Worm (Caenorhabditis elegans): ENCODE data around the gene str-174.

The str-174 gene

ce11 chrIV:4864524-4864923 lies 10.0 kb downstream of the str-174 start:
- no peak for TF ChIP-seq unc-62 (GFP tag; optimal IDR thresholded peaks at IDR 0.05)

- no peak for TF ChIP-seq unc-62 (GFP tag; optimal IDR thresholded peaks at IDR 0.05)
These were observed 13.1 kb downstream of the str-174 start, which contains the start of the genes Y17G9A.4 and str-173 for ce11 chrIV:4861449-4861848. TSS of gene Y17G9A.4 (minus strand) at chrIV:4861549. TSS of gene str-173 (plus strand) at chrIV:4861773.

- TF ChIP-seq unc-62 (GFP tag; optimal IDR thresholded peaks at IDR 0.05): no peak
These were observed 15.9 kb downstream of the str-174 start, which contains the start of gene Y17G9A.3 for ce11 chrIV:4858573-4858972. TSS of gene Y17G9A.3 (minus strand) at chrIV:4858673.

DNA sequence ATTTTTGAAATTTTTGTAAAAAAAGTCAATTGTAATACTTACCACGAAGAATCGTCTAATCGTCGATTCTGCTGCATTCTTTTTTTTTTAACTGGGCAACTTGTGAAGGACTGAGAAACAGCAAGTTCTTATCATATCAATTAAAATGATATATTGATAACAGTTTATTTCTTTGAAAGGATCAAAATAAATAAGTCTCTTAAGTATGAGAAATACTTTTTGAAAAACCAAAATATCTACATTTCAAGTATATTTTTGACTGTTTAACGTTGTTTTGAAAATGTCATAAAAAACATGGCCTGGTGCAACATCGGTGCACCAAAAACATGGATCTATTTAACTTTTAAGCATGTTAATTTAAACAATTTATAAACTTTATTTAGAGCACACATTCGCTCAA lies 18.3 kb downstream of the str-174 start, which contains the start of gene Y17G9A.2:
TSS of gene Y17G9A.2 (minus strand) at position 101 of the 400 bp plus-strand sequence.
- TF ChIP-seq unc-62 (GFP tag; optimal IDR thresholded peaks at IDR 0.05): no peak

DNA sequence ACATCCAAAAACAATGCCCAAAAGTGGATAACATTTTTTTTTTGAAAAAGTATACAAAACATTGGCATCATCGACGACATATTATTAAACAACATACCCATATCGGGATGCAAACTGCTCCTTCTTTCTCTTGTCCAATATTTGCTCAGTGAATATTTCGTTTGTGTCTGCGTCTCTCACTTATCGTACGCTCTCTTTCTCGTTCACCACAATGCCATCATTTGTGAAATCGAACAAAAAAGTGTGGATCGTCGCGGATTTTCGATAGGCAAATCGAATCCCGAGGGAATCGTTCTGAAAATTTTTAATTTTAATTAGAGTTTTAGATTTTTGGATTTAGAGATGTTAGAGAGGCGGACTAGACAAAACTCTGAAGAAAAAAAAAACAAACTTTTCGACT lies 27.7 kb downstream of the str-174 start, which contains the start of gene tat-2:
TSS of gene tat-2 (minus strand) at position 101 of the 400 bp plus-strand sequence.
- no peak for TF ChIP-seq unc-62 (GFP tag; optimal IDR thresholded peaks at IDR 0.05)

DNA sequence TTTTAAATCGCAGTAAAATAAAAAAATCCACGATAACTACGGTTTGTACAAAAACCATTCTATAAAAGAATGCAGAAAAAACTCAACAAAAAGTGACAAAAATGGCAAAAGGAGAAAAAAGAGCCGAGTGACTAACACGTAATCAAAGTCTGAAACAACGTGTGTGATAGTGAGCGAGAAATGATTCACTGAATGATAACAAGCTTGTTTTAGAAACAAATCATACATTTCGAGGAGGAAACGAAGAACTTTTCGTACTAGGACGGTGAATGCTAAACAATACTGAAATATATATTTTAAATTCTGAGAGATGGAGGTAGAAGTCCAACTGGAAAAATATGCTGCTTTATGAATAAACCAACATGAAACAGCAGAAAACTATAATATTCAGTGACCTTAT lies 32.5 kb downstream of the str-174 start:
- TF ChIP-seq unc-62 (GFP tag; optimal IDR thresholded peaks at IDR 0.05): no peak

DNA sequence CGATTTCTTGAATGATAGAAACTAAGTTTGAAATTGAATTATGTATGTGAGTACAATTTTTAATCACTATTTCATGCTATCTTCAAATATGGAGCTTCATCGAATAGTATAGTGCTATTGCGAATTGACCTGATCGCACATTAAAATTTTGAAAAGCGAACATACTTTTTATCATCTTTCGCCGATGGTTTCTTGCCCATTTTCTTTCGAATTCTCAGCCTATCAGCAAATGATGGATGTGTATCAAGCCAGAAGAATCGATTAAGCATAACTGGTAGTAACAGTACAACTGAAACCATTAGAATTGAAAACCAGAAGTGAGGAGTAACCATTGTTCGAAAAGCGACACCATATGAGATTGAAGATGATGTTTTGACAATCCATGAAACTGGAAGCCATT lies 44.9 kb downstream of the str-174 start:
- no peak for TF ChIP-seq unc-62 (GFP tag; optimal IDR thresholded peaks at IDR 0.05)

ce11 chrIV:4827219-4827618 lies 47.3 kb downstream of the str-174 start, which contains the start of gene mpz-4:
TSS of gene mpz-4 (minus strand) at chrIV:4827319.
- no peak for TF ChIP-seq unc-62 (GFP tag; optimal IDR thresholded peaks at IDR 0.05)

Data from whole organism, dauer.